Worm (Caenorhabditis elegans): Measurements from ENCODE around the gene algn-6.

Gene algn-6

DNA sequence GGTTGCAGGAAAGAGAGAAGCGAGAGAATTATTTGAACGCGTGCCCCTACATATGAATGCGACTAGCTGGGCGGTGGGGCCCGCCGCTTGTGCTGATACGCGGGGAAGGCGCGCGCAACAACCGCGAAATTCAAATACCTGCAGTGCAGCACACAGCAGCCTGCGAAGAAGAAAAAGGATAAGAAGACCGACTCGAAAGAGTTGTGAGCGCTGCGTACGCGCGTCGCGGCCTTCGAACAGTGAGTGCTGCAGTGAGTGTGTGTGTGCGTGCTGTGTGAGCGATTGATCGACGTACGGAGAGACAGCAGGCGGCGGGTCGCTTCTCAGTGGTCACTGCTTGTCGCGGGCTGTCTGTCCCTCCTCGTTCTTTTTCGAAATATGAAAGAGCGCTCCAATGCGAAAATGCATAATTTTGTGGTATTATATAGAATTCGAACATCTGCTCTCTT is 11.3 kb upstream of the algn-6 start (continued):
- TF ChIP-seq eor-1 (tag; optimal IDR thresholded peaks at IDR 0.05) (no peak), nhr-11 (tag; optimal IDR thresholded peaks at IDR 0.05) (peak; percentile 19), sea-2 (GFP tag; optimal IDR thresholded peaks at IDR 0.05) (peak; percentile 5), elt-3 (tag; optimal IDR thresholded peaks at IDR 0.05) (no peak), nhr-28 (tag; optimal IDR thresholded peaks at IDR 0.05) (no peak), R02D3.7 (tag; optimal IDR thresholded peaks at IDR 0.05) (peak; percentile 73), daf-12 (tag; optimal IDR thresholded peaks at IDR 0.05) (no peak), lin-39 (tag; optimal IDR thresholded peaks at IDR 0.05) (peak; percentile 91), fkh-2 (tag; optimal IDR thresholded peaks at IDR 0.05) (no peak)

DNA sequence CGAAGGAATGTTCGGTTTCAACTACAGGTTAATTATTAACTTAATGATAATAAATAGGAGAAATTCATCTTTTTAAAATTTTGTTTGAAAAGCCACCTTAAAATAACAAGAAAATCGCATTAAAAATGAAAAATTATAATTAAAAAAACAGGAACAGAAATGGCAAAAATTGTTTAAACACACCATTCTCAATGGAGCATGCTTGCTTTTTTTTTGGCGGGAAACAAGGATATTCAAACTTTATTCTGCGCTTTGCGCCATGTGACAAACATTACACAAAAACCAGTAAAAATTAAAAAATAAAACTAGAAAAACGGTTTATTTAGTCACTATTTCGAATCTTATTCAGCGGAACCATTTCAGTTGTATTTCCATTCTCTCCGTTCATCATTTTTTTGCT is 10.9 kb upstream of the algn-6 start:
- TF ChIP-seq snpc-4 (tag; optimal IDR thresholded peaks at IDR 0.05) (no peak), nhr-67 (tag; optimal IDR thresholded peaks at IDR 0.05) (no peak), hmg-11 (tag; optimal IDR thresholded peaks at IDR 0.05) (no peak), pha-4 (tag; optimal IDR thresholded peaks at IDR 0.05) (no peak), nhr-43 (tag; optimal IDR thresholded peaks at IDR 0.05; ENCODE audit: poor library complexity, severe bottlenecking) (no peak), nhr-12 (tag; optimal IDR thresholded peaks at IDR 0.05) (no peak), ceh-9 (tag; optimal IDR thresholded peaks at IDR 0.05) (no peak), nhr-23 (tag; optimal IDR thresholded peaks at IDR 0.05) (no peak), nhr-76 (tag; optimal IDR thresholded peaks at IDR 0.05) (no peak), aly-2 (tag; optimal IDR thresholded peaks at IDR 0.05) (no peak), mml-1 (tag; optimal IDR thresholded peaks at IDR 0.05) (no peak), egl-5 (tag; optimal IDR thresholded peaks at IDR 0.05) (no peak), fos-1 (tag; optimal IDR thresholded peaks at IDR 0.05) (no peak), daf-12 (tag; optimal IDR thresholded peaks at IDR 0.05) (no peak), ceh-28 (tag; optimal IDR thresholded peaks at IDR 0.05) (no peak), unc-39 (tag; optimal IDR thresholded peaks at IDR 0.05) (no peak), unc-62 (GFP tag; optimal IDR thresholded peaks at IDR 0.05) (no peak), ZK546.5 (tag; optimal IDR thresholded peaks at IDR 0.05) (no peak), nhr-28 (tag; optimal IDR thresholded peaks at IDR 0.05) (no peak), jun-1 (tag; optimal IDR thresholded peaks at IDR 0.05) (no peak)

DNA sequence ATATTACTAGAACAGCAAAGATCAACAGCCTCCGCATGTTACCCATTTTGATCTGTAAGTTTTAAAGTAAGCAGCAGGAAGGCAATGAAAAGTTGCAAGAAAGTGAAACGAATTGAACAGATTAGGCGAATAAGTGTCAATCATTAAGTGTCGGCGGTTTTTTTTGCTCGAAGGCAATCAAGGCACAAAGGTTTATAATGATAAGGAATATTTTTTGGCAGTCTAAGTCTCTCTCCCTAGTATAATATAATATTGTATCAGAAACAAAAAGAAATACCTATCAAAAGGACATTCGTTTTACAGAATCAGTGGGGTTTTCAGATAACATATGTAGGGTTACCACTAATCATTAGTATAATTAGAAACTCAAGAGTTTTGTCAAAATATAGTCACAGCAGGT is 6.9 kb upstream of the algn-6 start, which contains the start of gene nrf-6:
Gene nrf-6, minus strand, starts transcription at position 52 of the 400 bp plus-strand sequence.
- TF ChIP-seq nhr-76 (tag; optimal IDR thresholded peaks at IDR 0.05) (no peak), eor-1 (tag; optimal IDR thresholded peaks at IDR 0.05) (no peak), pqm-1 (tag; optimal IDR thresholded peaks at IDR 0.05) (peak; percentile 62), elt-2 (tag; optimal IDR thresholded peaks at IDR 0.05) (peak; percentile 87), ceh-28 (tag; optimal IDR thresholded peaks at IDR 0.05) (no peak), lsy-12 (tag; optimal IDR thresholded peaks at IDR 0.05) (no peak)

DNA sequence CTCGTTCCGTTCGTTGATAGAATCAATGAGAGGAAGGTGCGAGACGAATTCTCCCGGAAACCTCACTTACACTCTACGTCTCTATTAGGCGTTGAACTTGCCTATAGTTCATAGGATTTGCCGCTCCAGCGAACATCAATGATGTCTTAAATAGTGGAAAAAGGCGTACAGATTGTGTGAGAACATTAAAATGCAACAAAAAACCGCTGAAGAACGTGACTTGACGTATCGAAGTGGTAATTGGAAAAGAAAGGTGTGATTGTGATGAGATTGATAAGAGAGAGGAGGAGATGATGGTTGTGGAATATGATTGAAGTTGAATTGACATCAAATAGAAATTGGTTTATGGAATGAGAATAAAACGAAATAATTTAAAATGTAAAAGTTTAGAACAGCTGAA is 5.6 kb upstream of the algn-6 start:
- TF ChIP-seq elt-2 (tag; optimal IDR thresholded peaks at IDR 0.05) = peak; percentile 52
- TF ChIP-seq mml-1 (tag; optimal IDR thresholded peaks at IDR 0.05) = no peak

DNA sequence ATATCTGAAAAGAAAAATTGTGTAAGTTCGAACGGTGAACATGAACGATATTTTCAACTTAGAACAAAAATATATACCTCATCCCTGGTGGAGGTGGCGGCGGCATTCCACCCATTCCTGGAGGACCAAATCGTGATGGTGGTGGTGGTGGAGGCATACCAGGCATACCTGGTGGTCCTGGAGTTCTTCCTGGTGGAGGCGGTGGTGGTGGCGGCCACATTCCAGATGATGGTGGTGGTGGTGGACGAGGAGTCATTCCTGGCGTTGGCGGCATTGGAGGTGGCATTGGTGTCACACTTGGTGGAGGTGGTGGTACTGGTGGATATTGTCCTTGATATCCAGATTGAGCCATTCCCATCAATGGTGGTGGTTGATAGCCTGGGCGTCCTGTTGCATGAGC is 5.0 kb upstream of the algn-6 start:
- TF ChIP-seq pqm-1 (tag; optimal IDR thresholded peaks at IDR 0.05) (no peak), nhr-43 (tag; optimal IDR thresholded peaks at IDR 0.05; ENCODE audit: poor library complexity, severe bottlenecking) (no peak), nhr-12 (tag; optimal IDR thresholded peaks at IDR 0.05) (no peak), R02D3.7 (tag; optimal IDR thresholded peaks at IDR 0.05) (no peak), lsy-12 (tag; optimal IDR thresholded peaks at IDR 0.05) (no peak), mdl-1 (tag; optimal IDR thresholded peaks at IDR 0.05) (no peak), elt-2 (tag; optimal IDR thresholded peaks at IDR 0.05) (no peak), aly-2 (tag; optimal IDR thresholded peaks at IDR 0.05) (no peak), skn-1 (tag; optimal IDR thresholded peaks at IDR 0.05) (no peak)

DNA sequence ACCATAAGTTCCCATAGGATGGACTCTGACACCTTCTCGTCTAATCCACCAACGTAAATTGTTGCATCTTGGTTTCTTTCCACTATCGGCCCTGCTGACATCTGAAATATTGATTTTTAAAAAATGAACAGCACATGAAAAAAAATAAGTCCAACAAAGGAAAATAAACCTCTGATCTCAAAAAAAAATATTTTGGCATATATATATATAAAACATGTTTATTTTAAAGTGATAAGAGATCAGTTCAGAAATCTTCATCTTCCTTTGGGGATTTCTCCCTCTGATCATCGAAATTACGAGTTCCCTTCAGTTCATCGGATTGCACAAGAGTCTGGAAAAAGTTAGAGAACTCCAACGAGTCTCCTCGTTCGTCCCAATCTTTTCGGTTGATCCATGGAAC is 3.9 kb upstream of the algn-6 start, which contains the start of gene sap-49:
Gene sap-49, minus strand, starts transcription at position 101 of the 400 bp plus-strand sequence.
- TF ChIP-seq nhr-23 (tag; optimal IDR thresholded peaks at IDR 0.05) (no peak), nhr-11 (tag; optimal IDR thresholded peaks at IDR 0.05) (no peak), nhr-25 (tag; optimal IDR thresholded peaks at IDR 0.05) (no peak), fkh-2 (tag; optimal IDR thresholded peaks at IDR 0.05) (no peak), lsy-12 (tag; optimal IDR thresholded peaks at IDR 0.05) (no peak), nhr-237 (tag; optimal IDR thresholded peaks at IDR 0.05) (no peak), fkh-10 (GFP tag; optimal IDR thresholded peaks at IDR 0.05) (no peak), skn-1 (tag; optimal IDR thresholded peaks at IDR 0.05) (no peak), nhr-43 (tag; optimal IDR thresholded peaks at IDR 0.05; ENCODE audit: poor library complexity, severe bottlenecking) (no peak), zag-1 (tag; optimal IDR thresholded peaks at IDR 0.05) (no peak), hmg-11 (tag; optimal IDR thresholded peaks at IDR 0.05) (no peak), tbx-2 (tag; optimal IDR thresholded peaks at IDR 0.05) (no peak), mml-1 (tag; optimal IDR thresholded peaks at IDR 0.05) (no peak), ceh-9 (tag; optimal IDR thresholded peaks at IDR 0.05) (no peak), jun-1 (tag; optimal IDR thresholded peaks at IDR 0.05) (no peak), ceh-16 (tag; optimal IDR thresholded peaks at IDR 0.05) (no peak)

Data from whole organism, L3 larva.